Fruit fly (Drosophila melanogaster): ENCODE measurements around the gene CG6179.

- TF ChIP-seq Dll (optimal IDR thresholded peaks at IDR 0.05) (peak; percentile 95), psq (optimal IDR thresholded peaks at IDR 0.05) (no peak), CG8478 (optimal IDR thresholded peaks at IDR 0.05) (peak; percentile 76)
Measured at dm6 chrX:18370775-18371735, 8.8 kb upstream of the CG6179 start.

Measured in whole organism.